Worm (Caenorhabditis elegans): ENCODE results near the gene K11D12.8.

Gene K11D12.8

ce11 chrV:5040925-5041324 lies at the start of gene K11D12.8:
Gene K11D12.8, minus strand, starts transcription at chrV:5041001.
- TF ChIP-seq ceh-9 (tag; optimal IDR thresholded peaks at IDR 0.05) (no peak), unc-39 (tag; optimal IDR thresholded peaks at IDR 0.05) (no peak), nfya-1 (tag; optimal IDR thresholded peaks at IDR 0.05; ENCODE audit: insufficient read depth) (no peak), unc-62 (GFP tag; optimal IDR thresholded peaks at IDR 0.05) (no peak), ztf-11 (tag; optimal IDR thresholded peaks at IDR 0.05) (no peak), elt-2 (tag; optimal IDR thresholded peaks at IDR 0.05) (no peak), aly-2 (tag; optimal IDR thresholded peaks at IDR 0.05) (no peak), fkh-2 (tag; optimal IDR thresholded peaks at IDR 0.05) (no peak), ceh-16 (tag; optimal IDR thresholded peaks at IDR 0.05) (no peak), fkh-10 (GFP tag; optimal IDR thresholded peaks at IDR 0.05) (no peak), hmg-11 (tag; optimal IDR thresholded peaks at IDR 0.05) (no peak), eor-1 (tag; optimal IDR thresholded peaks at IDR 0.05) (no peak), ztf-4 (tag; optimal IDR thresholded peaks at IDR 0.05) (no peak), nhr-67 (tag; optimal IDR thresholded peaks at IDR 0.05) (no peak), nhr-23 (tag; optimal IDR thresholded peaks at IDR 0.05) (no peak), lsy-12 (tag; optimal IDR thresholded peaks at IDR 0.05) (no peak), skn-1 (tag; optimal IDR thresholded peaks at IDR 0.05) (no peak), elt-1 (tag; optimal IDR thresholded peaks at IDR 0.05) (no peak), daf-12 (tag; optimal IDR thresholded peaks at IDR 0.05) (no peak)

ce11 chrV:5090386-5090785 lies 49.6 kb upstream of the K11D12.8 start:
- TF ChIP-seq fkh-10 (GFP tag; optimal IDR thresholded peaks at IDR 0.05) (peak; percentile 20), elt-1 (tag; optimal IDR thresholded peaks at IDR 0.05) (peak; percentile 18), mml-1 (tag; optimal IDR thresholded peaks at IDR 0.05) (no peak)

- no peak for TF ChIP-seq egl-5 (tag; optimal IDR thresholded peaks at IDR 0.05)
- TF ChIP-seq ceh-9 (tag; optimal IDR thresholded peaks at IDR 0.05), result no peak
- TF ChIP-seq nhr-12 (tag; optimal IDR thresholded peaks at IDR 0.05), result no peak
- no peak for TF ChIP-seq sea-2 (GFP tag; optimal IDR thresholded peaks at IDR 0.05)
- TF ChIP-seq jun-1 (tag; optimal IDR thresholded peaks at IDR 0.05), result no peak
- TF ChIP-seq nhr-67 (tag; optimal IDR thresholded peaks at IDR 0.05), result no peak
- TF ChIP-seq tbx-2 (tag; optimal IDR thresholded peaks at IDR 0.05), result no peak
- no peak for TF ChIP-seq ZK546.5 (tag; optimal IDR thresholded peaks at IDR 0.05)
- TF ChIP-seq aly-2 (tag; optimal IDR thresholded peaks at IDR 0.05), result no peak
- TF ChIP-seq elt-1 (tag; optimal IDR thresholded peaks at IDR 0.05), result no peak
- no peak for TF ChIP-seq R02D3.7 (tag; optimal IDR thresholded peaks at IDR 0.05)
- TF ChIP-seq skn-1 (tag; optimal IDR thresholded peaks at IDR 0.05), result no peak
- TF ChIP-seq elt-2 (tag; optimal IDR thresholded peaks at IDR 0.05), result no peak
- TF ChIP-seq nhr-25 (tag; optimal IDR thresholded peaks at IDR 0.05), result no peak
- no peak for TF ChIP-seq nhr-43 (tag; optimal IDR thresholded peaks at IDR 0.05; ENCODE audit: poor library complexity, severe bottlenecking)
Measured at ce11 chrV:5089497-5090134, 48.8 kb upstream of the K11D12.8 start, which contains the start of gene glb-32. Gene glb-32, minus strand, starts transcription at chrV:5089547.

- no peak for TF ChIP-seq tbx-2 (tag; optimal IDR thresholded peaks at IDR 0.05)
- TF ChIP-seq unc-39 (tag; optimal IDR thresholded peaks at IDR 0.05), result no peak
- no peak for TF ChIP-seq nfya-1 (tag; optimal IDR thresholded peaks at IDR 0.05; ENCODE audit: insufficient read depth)
- no peak for TF ChIP-seq ceh-16 (tag; optimal IDR thresholded peaks at IDR 0.05)
- no peak for TF ChIP-seq zag-1 (tag; optimal IDR thresholded peaks at IDR 0.05)
- no peak for TF ChIP-seq daf-12 (tag; optimal IDR thresholded peaks at IDR 0.05)
- TF ChIP-seq ceh-9 (tag; optimal IDR thresholded peaks at IDR 0.05), result no peak
- TF ChIP-seq egl-27 (tag; optimal IDR thresholded peaks at IDR 0.05), result no peak
- TF ChIP-seq jun-1 (tag; optimal IDR thresholded peaks at IDR 0.05), result no peak
- TF ChIP-seq fkh-10 (GFP tag; optimal IDR thresholded peaks at IDR 0.05), result no peak
- TF ChIP-seq hmg-11 (tag; optimal IDR thresholded peaks at IDR 0.05), result no peak
- TF ChIP-seq nhr-25 (tag; optimal IDR thresholded peaks at IDR 0.05), result no peak
- TF ChIP-seq lin-15B (tag; optimal IDR thresholded peaks at IDR 0.05), result no peak
- TF ChIP-seq lin-39 (tag; optimal IDR thresholded peaks at IDR 0.05), result no peak
- no peak for TF ChIP-seq elt-3 (tag; optimal IDR thresholded peaks at IDR 0.05)
- TF ChIP-seq eor-1 (tag; optimal IDR thresholded peaks at IDR 0.05), result no peak
Measured at ce11 chrV:5088311-5088710, 47.5 kb upstream of the K11D12.8 start.
